Worm (Caenorhabditis elegans) whole organism, young adult: ENCODE measurements around the gene Y75B8A.13.

ENCODE experiments used
- ceh-27 ChIP-seq: fragments of 200-800 bp; sonication (Bioruptor generic); optimal IDR thresholded peaks from 2 replicates; lab custom pipeline; 2018; ENCODE audit warnings: mild to moderate bottlenecking, missing genetic modification characterization, moderate library complexity, missing compliant biosample characterization
- unc-62 ChIP-seq: fragments of 150-350 bp; optimal IDR thresholded peaks from 2 replicates; lab custom pipeline; 2014; ENCODE audit warnings: missing biosample characterization, missing genetic modification reagents, missing genetic modification characterization

DNA sequence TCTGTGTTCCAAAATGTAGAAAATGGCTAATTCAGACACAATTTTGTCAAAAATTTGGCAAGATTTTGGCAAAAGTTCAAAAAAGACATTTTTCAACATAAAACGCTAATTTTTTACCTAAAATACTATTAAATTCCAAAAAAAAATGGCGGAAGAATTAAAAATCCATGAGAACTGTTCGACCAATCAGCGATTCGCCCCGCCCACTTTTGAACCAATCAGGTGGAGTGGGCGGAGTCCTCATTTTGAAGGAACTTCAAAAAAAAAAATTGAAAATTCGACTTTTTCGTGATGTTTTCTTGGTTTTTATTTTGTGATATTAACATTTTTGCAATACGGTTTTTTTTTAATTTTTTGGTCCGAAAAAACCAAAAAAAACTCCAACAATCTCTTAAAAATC lies 12.4 kb upstream of the Y75B8A.13 start:
- TF ChIP-seq ceh-27 (GFP tag; lab: Kevin White, UChicago), result no peak
- no peak for TF ChIP-seq unc-62
